Worm (Caenorhabditis elegans): ENCODE data around the gene M163.11.

M163.11 gene

ce11 chrX:14477338-14477737 is 1.8 kb upstream of the M163.11 start (continued):
- TF ChIP-seq nhr-10 (tag; optimal IDR thresholded peaks at IDR 0.05) (no peak), hif-1 (tag; optimal IDR thresholded peaks at IDR 0.05) (no peak), madf-5 (GFP tag; IDR thresholded peaks at IDR 0.05) (no peak), lin-1 (GFP tag; IDR thresholded peaks at IDR 0.05) (no peak), lim-7 (GFP tag; IDR thresholded peaks at IDR 0.05) (peak; percentile 63; the same call in 1 of the 2 replicates), daf-8 (GFP tag; IDR thresholded peaks at IDR 0.05) (peak; percentile 46; the same call in 1 of the 2 replicates), Y105C5A.15 (GFP tag; IDR thresholded peaks at IDR 0.05) (peak; percentile 79; the same call in 1 of the 2 replicates), ceh-44 (GFP tag; IDR thresholded peaks at IDR 0.05) (0 out of 2 replicates have a peak, but pooled peaks have one; percentile 20), mxl-3 (GFP tag; optimal IDR thresholded peaks at IDR 0.05) (no peak), lin-38 (GFP tag; IDR thresholded peaks at IDR 0.05) (no peak; the same call in 1 of the 2 replicates), spr-3 (GFP tag; optimal IDR thresholded peaks at IDR 0.05) (no peak), hlh-30 (tag; optimal IDR thresholded peaks at IDR 0.05; ENCODE audit: insufficient read depth) (no peak), F37D6.2 (tag; optimal IDR thresholded peaks at IDR 0.05) (no peak), ces-1 (GFP tag; optimal IDR thresholded peaks at IDR 0.05) (no peak), nhr-42 (GFP tag; IDR thresholded peaks at IDR 0.05) (no peak), tra-1 (GFP tag; IDR thresholded peaks at IDR 0.05) (peak; percentile 26; the same call in 1 of the 2 replicates), lin-15B (tag; optimal IDR thresholded peaks at IDR 0.05) (no peak), dpl-1 (GFP tag; optimal IDR thresholded peaks at IDR 0.05) (no peak), fos-1 (tag; optimal IDR thresholded peaks at IDR 0.05) (no peak), nhr-102 (tag; optimal IDR thresholded peaks at IDR 0.05) (peak; percentile 14), dmd-8 (GFP tag; IDR thresholded peaks at IDR 0.05) (peak; percentile 68; the same call in 1 of the 2 replicates), daf-19 (GFP tag; conservative IDR thresholded peaks at IDR 0.05) (no peak), ztf-7 (tag; optimal IDR thresholded peaks at IDR 0.05) (no peak), F10B5.3 (tag; optimal IDR thresholded peaks at IDR 0.05) (no peak), nhr-111 (GFP tag; optimal IDR thresholded peaks at IDR 0.05) (no peak), daf-16 (GFP tag; optimal IDR thresholded peaks at IDR 0.05) (no peak), daf-16 (tag; optimal IDR thresholded peaks at IDR 0.05) (peak; percentile 30), D1046.2 (GFP tag; IDR thresholded peaks at IDR 0.05) (no peak), ctbp-1 (GFP tag; IDR thresholded peaks at IDR 0.05) (no peak), mdt-29 (GFP tag; IDR thresholded peaks at IDR 0.05) (peak; percentile 57; the same call in 1 of the 2 replicates), madf-9 (GFP tag; conservative IDR thresholded peaks at IDR 0.05) (no peak), lsy-2 (tag; optimal IDR thresholded peaks at IDR 0.05) (no peak), lin-13 (GFP tag; optimal IDR thresholded peaks at IDR 0.05) (no peak), snpc-1.2 (GFP tag; IDR thresholded peaks at IDR 0.05) (no peak), F26F4.8 (GFP tag; conservative IDR thresholded peaks at IDR 0.05) (no peak), Y75B8A.6 (GFP tag; IDR thresholded peaks at IDR 0.05) (no peak), ceh-32 (tag; optimal IDR thresholded peaks at IDR 0.05; ENCODE audit: poor library complexity) (no peak), vab-7 (GFP tag; IDR thresholded peaks at IDR 0.05) (no peak), R02D3.7 (tag; optimal IDR thresholded peaks at IDR 0.05) (no peak)

- no peak for TF ChIP-seq php-3 (GFP tag; IDR thresholded peaks at IDR 0.05)
- TF ChIP-seq tag-97 (GFP tag; IDR thresholded peaks at IDR 0.05), result no peak
- no peak for TF ChIP-seq nhr-76 (tag; optimal IDR thresholded peaks at IDR 0.05)
- no peak for TF ChIP-seq lir-3 (tag; optimal IDR thresholded peaks at IDR 0.05)
- no peak for TF ChIP-seq aha-1 (tag)
- TF ChIP-seq nhr-28 (tag; optimal IDR thresholded peaks at IDR 0.05), result no peak
- no peak for TF ChIP-seq spr-3 (GFP tag; optimal IDR thresholded peaks at IDR 0.05)
- no peak for TF ChIP-seq nhr-25 (tag; optimal IDR thresholded peaks at IDR 0.05; ENCODE audit: borderline replicate concordance, insufficient read depth)
- no peak for TF ChIP-seq egl-27 (tag; optimal IDR thresholded peaks at IDR 0.05)
- peak; percentile 54 for TF ChIP-seq mes-2 (tag; optimal IDR thresholded peaks at IDR 0.05; ENCODE audit: poor library complexity, severe bottlenecking)
- no peak for TF ChIP-seq dmd-9 (GFP tag; IDR thresholded peaks at IDR 0.05)
- peak; percentile 87 for TF ChIP-seq snpc-4 (tag; optimal IDR thresholded peaks at IDR 0.05)
- TF ChIP-seq hmg-1.1 (GFP tag; IDR thresholded peaks at IDR 0.05), result peak; percentile 48
- TF ChIP-seq vab-7 (GFP tag; IDR thresholded peaks at IDR 0.05), result no peak
- TF ChIP-seq daf-8 (GFP tag; IDR thresholded peaks at IDR 0.05), result no peak
- TF ChIP-seq nhr-6 (tag; optimal IDR thresholded peaks at IDR 0.05), result no peak
- no peak for TF ChIP-seq dmd-8 (GFP tag; IDR thresholded peaks at IDR 0.05)
- TF ChIP-seq ceh-32 (tag; optimal IDR thresholded peaks at IDR 0.05; ENCODE audit: poor library complexity), result no peak
- no peak for TF ChIP-seq ztf-7 (tag; optimal IDR thresholded peaks at IDR 0.05)
Observed at ce11 chrX:14478193-14478592, 985 bp upstream of the M163.11 start.

All from whole organism, L4 larva.